Worm (Caenorhabditis elegans) whole organism, late embryonic: ENCODE results near the gene farl-11.

Experiments used
- ama-1 ChIP-seq: fragments of 150-350 bp; optimal IDR thresholded peaks from 2 replicates; lab custom pipeline; 2014
- ceh-31 ChIP-seq: sonication (generic microtip); optimal IDR thresholded peaks from 2 replicates; lab custom pipeline; 2016; ENCODE audit warnings: missing genetic modification characterization, missing compliant biosample characterization
- ceh-9 ChIP-seq: sonication (generic microtip); optimal IDR thresholded peaks from 2 replicates; lab custom pipeline; 2016; ENCODE audit warnings: mild to moderate bottlenecking, missing genetic modification characterization, inconsistent platforms, missing compliant biosample characterization
- dve-1 ChIP-seq: sonication (generic microtip); optimal IDR thresholded peaks from 2 replicates; lab custom pipeline; 2017; ENCODE audit warnings: antibody characterized with exemption, mild to moderate bottlenecking, missing genetic modification characterization, missing compliant biosample characterization
- hlh-13 ChIP-seq: fragments of 200-800 bp; sonication (Bioruptor generic); optimal IDR thresholded peaks from 2 replicates; lab custom pipeline; 2018; ENCODE audit warnings: mild to moderate bottlenecking, missing genetic modification characterization, missing compliant biosample characterization
- hlh-15 ChIP-seq: sonication (generic microtip); optimal IDR thresholded peaks from 2 replicates; lab custom pipeline; 2016; ENCODE audit warnings: missing genetic modification characterization, missing compliant biosample characterization
- nfya-1 ChIP-seq: sonication (generic microtip); optimal IDR thresholded peaks from 2 replicates; lab custom pipeline; 2017; ENCODE audit warnings: missing genetic modification characterization, mild to moderate bottlenecking, missing compliant biosample characterization, antibody characterized with exemption, moderate library complexity
- nhr-11 ChIP-seq: fragments of 150-350 bp; optimal IDR thresholded peaks from 2 replicates; lab custom pipeline; 2014; ENCODE audit warnings: missing biosample characterization, missing genetic modification characterization
- tbx-2 ChIP-seq: sonication (generic microtip); optimal IDR thresholded peaks from 2 replicates; lab custom pipeline; 2016; ENCODE audit warnings: missing genetic modification characterization, missing compliant biosample characterization
- ttx-3 ChIP-seq: sonication (generic microtip); optimal IDR thresholded peaks from 2 replicates; lab custom pipeline; 2016; ENCODE audit warnings: missing genetic modification reagents, missing genetic modification characterization, missing compliant biosample characterization
- unc-86 ChIP-seq: sonication (generic microtip); optimal IDR thresholded peaks from 2 replicates; lab custom pipeline; 2016; ENCODE audit warnings: missing genetic modification characterization, missing compliant biosample characterization

DNA sequence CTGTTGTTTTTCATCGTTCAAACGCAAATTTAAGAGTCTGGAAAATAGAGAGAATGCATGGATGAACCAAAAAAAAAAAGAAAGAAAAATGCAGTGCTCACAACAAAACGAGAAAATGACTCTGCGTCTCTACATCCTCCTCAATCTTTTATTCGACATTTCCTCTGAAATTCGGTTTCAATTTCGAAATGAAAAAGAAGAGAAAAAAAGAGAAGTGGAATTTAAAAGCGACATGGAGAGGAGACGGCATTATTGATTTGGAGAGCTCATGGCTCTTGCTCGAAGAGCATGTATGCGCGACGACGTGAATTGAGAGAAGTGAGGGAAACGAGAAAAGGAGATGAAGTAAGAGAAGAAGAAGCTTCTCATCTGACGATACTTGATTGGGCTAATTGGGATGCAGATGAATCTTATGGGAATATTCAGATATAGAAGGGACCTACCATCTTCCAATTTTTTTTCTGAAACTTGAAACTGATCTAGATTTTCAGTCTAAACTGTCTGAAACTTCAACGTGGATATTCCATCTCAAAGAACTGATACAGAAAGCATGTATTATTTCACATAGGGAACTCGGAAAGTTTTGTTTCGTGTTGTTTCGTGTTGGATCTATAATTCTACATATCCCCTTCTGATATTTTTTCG is 6.3 kb upstream of the farl-11 start:
- TF ChIP-seq ceh-31 (tag; lab: Kevin White, UChicago) (no peak), tbx-2 (no peak), ama-1 (no peak), unc-86 (no peak), hlh-15 (tag; lab: Kevin White, UChicago) (no peak), nfya-1 (tag; lab: Kevin White, UChicago) (no peak), dve-1 (no peak), ceh-9 (tag; lab: Kevin White, UChicago) (no peak), hlh-13 (no peak), ttx-3 (tag; lab: Kevin White, UChicago) (no peak), nhr-11 (tag; lab: Kevin White, UChicago) (no peak)
